Fruit fly (Drosophila melanogaster) whole organism, embryonic: ENCODE data around the gene CG32354.

ENCODE experiments used
- Atf3 ChIP-seq: fragments of 200-800 bp; sonication (Bioruptor generic); optimal IDR thresholded peaks from 3 replicates; lab custom pipeline; 2016; ENCODE audit warnings: missing biosample characterization, missing genetic modification characterization
- Atf6 ChIP-seq: fragments of 200-800 bp; sonication (Bioruptor generic); IDR thresholded peaks from 2 replicates; pipeline ENCODE4 v1.3.6; 2022; ENCODE audit warnings: missing biosample characterization, missing genetic modification characterization
- Bgb ChIP-seq: fragments of 200-800 bp; sonication (Bioruptor generic); IDR thresholded peaks from 2 replicates; pipeline ENCODE4 v1.3.6; 2022; ENCODE audit warnings: missing biosample characterization, missing genetic modification characterization; ENCODE audit not compliant: partially characterized antibody
- CG10147 ChIP-seq: fragments of 200-800 bp; sonication (Bioruptor generic); optimal IDR thresholded peaks from 2 replicates; lab custom pipeline; 2019; ENCODE audit warnings: missing biosample characterization, mild to moderate bottlenecking, missing genetic modification characterization, moderate library complexity
- CG10543 ChIP-seq: fragments of 200-800 bp; sonication (Bioruptor generic); optimal IDR thresholded peaks from 3 replicates; lab custom pipeline; 2017; ENCODE audit warnings: missing biosample characterization, mild to moderate bottlenecking, missing genetic modification characterization, moderate library complexity
- CG10565 ChIP-seq: fragments of 200-800 bp; sonication (Bioruptor generic); optimal IDR thresholded peaks from 3 replicates; lab custom pipeline; 2016; ENCODE audit warnings: missing biosample characterization, mild to moderate bottlenecking, missing genetic modification characterization
- CG11247 ChIP-seq: fragments of 200-800 bp; sonication (Bioruptor generic); IDR thresholded peaks from 2 replicates; pipeline ENCODE4 v1.3.6; 2022; ENCODE audit warnings: missing biosample characterization, missing genetic modification characterization
- CG11695 ChIP-seq: fragments of 200-800 bp; sonication (Bioruptor generic); IDR thresholded peaks from 3 replicates; pipeline ENCODE4 v1.3.6; 2022; ENCODE audit warnings: missing biosample characterization, missing genetic modification characterization
- CG12219 ChIP-seq: fragments of 200-800 bp; sonication (Bioruptor generic); optimal IDR thresholded peaks from 3 replicates; lab custom pipeline; 2018; ENCODE audit warnings: missing biosample characterization, mild to moderate bottlenecking, missing genetic modification characterization
- CG12299 ChIP-seq: fragments of 200-800 bp; sonication (Bioruptor generic); optimal IDR thresholded peaks from 2 replicates; lab custom pipeline; 2018; ENCODE audit warnings: missing biosample characterization, mild to moderate bottlenecking, missing genetic modification characterization
- CG13894 ChIP-seq: fragments of 200-800 bp; sonication (Bioruptor generic); optimal IDR thresholded peaks from 3 replicates; lab custom pipeline; 2018; ENCODE audit warnings: missing biosample characterization, mild to moderate bottlenecking, missing genetic modification characterization, moderate library complexity
- CG16815 ChIP-seq: fragments of 200-800 bp; sonication (Bioruptor generic); optimal IDR thresholded peaks from 3 replicates; lab custom pipeline; 2017; ENCODE audit warnings: missing biosample characterization, mild to moderate bottlenecking, missing genetic modification characterization
- CG17802 ChIP-seq: fragments of 200-800 bp; sonication (Bioruptor generic); optimal IDR thresholded peaks from 2 replicates; lab custom pipeline; 2018; ENCODE audit warnings: missing biosample characterization, mild to moderate bottlenecking, missing genetic modification characterization, moderate library complexity
- CG2199 ChIP-seq: fragments of 200-800 bp; sonication (Bioruptor generic); IDR thresholded peaks from 3 replicates; pipeline ENCODE4 v1.3.6; 2022; ENCODE audit warnings: missing biosample characterization, missing genetic modification characterization
- CG30431 ChIP-seq: fragments of 200-800 bp; sonication (Bioruptor generic); optimal IDR thresholded peaks from 2 replicates; lab custom pipeline; 2017; ENCODE audit warnings: missing biosample characterization, missing genetic modification characterization
- CG34224 ChIP-seq: fragments of 200-800 bp; sonication (Bioruptor generic); IDR thresholded peaks from 3 replicates; pipeline ENCODE4 v1.3.6; 2022; ENCODE audit warnings: missing biosample characterization, missing genetic modification characterization; ENCODE audit not compliant: partially characterized antibody
- CG4707 ChIP-seq: fragments of 200-800 bp; sonication (Bioruptor generic); optimal IDR thresholded peaks from 2 replicates; lab custom pipeline; 2018; ENCODE audit warnings: missing biosample characterization, mild to moderate bottlenecking, missing genetic modification characterization, moderate library complexity
- CG5180 ChIP-seq: fragments of 200-800 bp; sonication (Bioruptor generic); optimal IDR thresholded peaks from 3 replicates; lab custom pipeline; 2017; ENCODE audit warnings: missing biosample characterization, missing genetic modification characterization, mild to moderate bottlenecking, moderate library complexity, missing genetic modification reagents
- CG5953 ChIP-seq: fragments of 200-800 bp; sonication (Bioruptor generic); IDR thresholded peaks from 2 replicates; pipeline ENCODE4 v1.3.6; 2022; ENCODE audit warnings: missing biosample characterization, missing genetic modification characterization
- CG7963 ChIP-seq: fragments of 200-800 bp; sonication (Bioruptor generic); IDR thresholded peaks from 3 replicates; pipeline ENCODE4 v1.3.6; 2022; ENCODE audit warnings: missing biosample characterization, missing genetic modification characterization; ENCODE audit not compliant: partially characterized antibody
- CG8359 ChIP-seq: fragments of 200-800 bp; sonication (Bioruptor generic); optimal IDR thresholded peaks from 2 replicates; lab custom pipeline; 2017; ENCODE audit warnings: missing biosample characterization, mild to moderate bottlenecking, missing genetic modification characterization, borderline replicate concordance
- CG9215 ChIP-seq: fragments of 200-800 bp; sonication (Bioruptor generic); IDR thresholded peaks from 2 replicates; pipeline ENCODE4 v1.3.6; 2022; ENCODE audit warnings: missing biosample characterization, missing genetic modification characterization
- CG9727 ChIP-seq: fragments of 200-800 bp; sonication (Bioruptor generic); optimal IDR thresholded peaks from 3 replicates; lab custom pipeline; 2017; ENCODE audit warnings: missing biosample characterization, mild to moderate bottlenecking, missing genetic modification characterization
- Fer2 ChIP-seq: fragments of 200-800 bp; sonication (Bioruptor generic); optimal IDR thresholded peaks from 2 replicates; lab custom pipeline; 2018; ENCODE audit warnings: missing biosample characterization, mild to moderate bottlenecking, missing genetic modification characterization, moderate library complexity
- HLHmδ ChIP-seq: fragments of 200-800 bp; sonication (Bioruptor generic); optimal IDR thresholded peaks from 2 replicates; lab custom pipeline; 2018; ENCODE audit warnings: missing biosample characterization, mild to moderate bottlenecking, missing genetic modification characterization, moderate library complexity
- Hey ChIP-seq: fragments of 200-800 bp; sonication (Bioruptor generic); optimal IDR thresholded peaks from 3 replicates; lab custom pipeline; 2018; ENCODE audit warnings: missing biosample characterization, mild to moderate bottlenecking, missing genetic modification characterization
- HmgD ChIP-seq: fragments of 200-800 bp; sonication (Bioruptor generic); optimal IDR thresholded peaks from 3 replicates; lab custom pipeline; 2016; ENCODE audit warnings: missing biosample characterization, missing genetic modification characterization
- Meics ChIP-seq: fragments of 200-800 bp; sonication (Bioruptor generic); optimal IDR thresholded peaks from 2 replicates; lab custom pipeline; 2017; ENCODE audit warnings: missing biosample characterization, mild to moderate bottlenecking, missing genetic modification characterization
- Nf-YA ChIP-seq: fragments of 200-800 bp; sonication (Bioruptor generic); IDR thresholded peaks from 2 replicates; pipeline ENCODE4 v1.3.6; 2022; ENCODE audit warnings: missing biosample characterization, missing genetic modification characterization
- Xbp1 ChIP-seq: fragments of 200-800 bp; sonication (Bioruptor generic); optimal IDR thresholded peaks from 3 replicates; lab custom pipeline; 2016; ENCODE audit warnings: missing biosample characterization, mild to moderate bottlenecking, missing genetic modification characterization
- abd-A ChIP-seq: fragments of 200-800 bp; sonication (Bioruptor generic); optimal IDR thresholded peaks from 3 replicates; lab custom pipeline; 2019; ENCODE audit warnings: missing biosample characterization, mild to moderate bottlenecking, missing genetic modification characterization, moderate library complexity
- ato ChIP-seq: fragments of 200-800 bp; sonication (Bioruptor generic); IDR thresholded peaks from 2 replicates; pipeline ENCODE4 v1.3.6; 2022; ENCODE audit warnings: missing biosample characterization, missing genetic modification characterization; ENCODE audit not compliant: partially characterized antibody
- bbx ChIP-seq: fragments of 200-800 bp; sonication (Bioruptor generic); IDR thresholded peaks from 2 replicates; pipeline ENCODE4 v1.3.6; 2022; ENCODE audit warnings: missing biosample characterization, missing genetic modification characterization; ENCODE audit not compliant: partially characterized antibody
- cad ChIP-seq: fragments of >200 bp; optimal IDR thresholded peaks from 2 replicates; lab custom pipeline; 2017; ENCODE audit warnings: missing biosample characterization, missing genetic modification characterization
- cas ChIP-seq: fragments of 200-800 bp; sonication (Bioruptor generic); IDR thresholded peaks from 2 replicates; pipeline ENCODE4 v1.3.6; 2022; ENCODE audit warnings: missing biosample characterization, missing genetic modification characterization
- cato ChIP-seq: fragments of 200-800 bp; sonication (Bioruptor generic); optimal IDR thresholded peaks from 2 replicates; lab custom pipeline; 2016; ENCODE audit warnings: missing biosample characterization, missing genetic modification characterization, borderline replicate concordance
- chinmo ChIP-seq: fragments of 200-800 bp; sonication (Bioruptor generic); IDR thresholded peaks from 4 replicates; pipeline ENCODE4 v1.3.6; 2022; ENCODE audit warnings: missing biosample characterization, missing genetic modification characterization; ENCODE audit not compliant: partially characterized antibody
- eve ChIP-seq, 2 experiments: fragments of >200 bp; optimal IDR thresholded peaks; 2 replicates each; lab custom pipeline; 2017; ENCODE audit warnings: missing biosample characterization in 2 of 2, missing genetic modification characterization in 2 of 2
- fru ChIP-seq: fragments of >200 bp; optimal IDR thresholded peaks from 2 replicates; lab custom pipeline; 2017
- ftz-f1 ChIP-seq: fragments of 200-800 bp; sonication (Bioruptor generic); optimal IDR thresholded peaks from 2 replicates; lab custom pipeline; 2016; ENCODE audit warnings: missing biosample characterization, missing genetic modification characterization
- jing ChIP-seq: fragments of 200-800 bp; sonication (Bioruptor generic); optimal IDR thresholded peaks from 2 replicates; lab custom pipeline; 2018; ENCODE audit warnings: missing biosample characterization, mild to moderate bottlenecking, missing genetic modification characterization
- kni ChIP-seq: fragments of 200-800 bp; sonication (Bioruptor generic); optimal IDR thresholded peaks from 3 replicates; lab custom pipeline; 2017; ENCODE audit warnings: mild to moderate bottlenecking, missing biosample characterization, missing genetic modification reagents, missing genetic modification characterization
- mam ChIP-seq: fragments of 200-800 bp; sonication (Bioruptor generic); optimal IDR thresholded peaks from 3 replicates; lab custom pipeline; 2016; ENCODE audit warnings: missing biosample characterization, missing genetic modification characterization
- pho ChIP-seq: fragments of 200-800 bp; sonication (Bioruptor generic); optimal IDR thresholded peaks from 2 replicates; lab custom pipeline; 2016; ENCODE audit warnings: missing biosample characterization, missing genetic modification characterization
- ranshi ChIP-seq: fragments of 200-800 bp; sonication (Bioruptor generic); IDR thresholded peaks from 2 replicates; pipeline ENCODE4 v1.3.6; 2022; ENCODE audit warnings: missing biosample characterization, missing genetic modification characterization
- repo ChIP-seq: fragments of 200-800 bp; sonication (Bioruptor generic); optimal IDR thresholded peaks from 2 replicates; lab custom pipeline; 2016; ENCODE audit warnings: missing biosample characterization, missing genetic modification characterization
- slou ChIP-seq: fragments of 200-800 bp; sonication (Bioruptor generic); optimal IDR thresholded peaks from 3 replicates; lab custom pipeline; 2016; ENCODE audit warnings: missing biosample characterization, missing genetic modification characterization
- sna ChIP-seq: fragments of 200-800 bp; sonication (Bioruptor generic); IDR thresholded peaks from 2 replicates; pipeline ENCODE4 v1.3.6; 2022; ENCODE audit warnings: missing biosample characterization, missing genetic modification characterization; ENCODE audit not compliant: partially characterized antibody
- toy ChIP-seq: fragments of 200-800 bp; sonication (Bioruptor generic); IDR thresholded peaks from 2 replicates; pipeline ENCODE4 v1.3.6; 2022; ENCODE audit warnings: missing biosample characterization, missing genetic modification characterization
- wdn ChIP-seq: fragments of 200-800 bp; sonication (Bioruptor generic); IDR thresholded peaks from 2 replicates; pipeline ENCODE4 v1.3.6; 2022; ENCODE audit warnings: missing biosample characterization, missing genetic modification characterization

Gene CG32354

dm6 chr3L:8459615-8460004 is 37.6 kb upstream of the CG32354 start (continued):
- TF ChIP-seq abd-A (tag; lab: Kevin White, UChicago): peak; percentile 76
- TF ChIP-seq CG10543: peak; percentile 53
- TF ChIP-seq cad (GFP tag; lab: Kevin White, UChicago): no peak
- TF ChIP-seq pho (GFP tag; lab: Kevin White, UChicago): no peak
- no peak for TF ChIP-seq CG9215 (GFP tag; lab: Robert Waterston, UW)
- TF ChIP-seq CG4707: no peak
- peak; percentile 7; the same call in 1 of the 2 replicates for TF ChIP-seq bbx (GFP tag; lab: Robert Waterston, UW)
- no peak for TF ChIP-seq CG16815 (GFP tag; lab: Kevin White, UChicago)
- no peak for TF ChIP-seq HLHmδ (GFP tag; lab: Kevin White, UChicago)
- TF ChIP-seq sna (GFP tag; lab: Robert Waterston, UW): no peak
- no peak for TF ChIP-seq ftz-f1 (GFP tag; lab: Kevin White, UChicago)
- no peak for TF ChIP-seq CG30431
- TF ChIP-seq slou (GFP tag; lab: Kevin White, UChicago): no peak
- no peak for TF ChIP-seq eve (GFP tag; optimal IDR thresholded peaks at IDR 0.05; lab: Kevin White, UChicago)
- TF ChIP-seq CG12219 (GFP tag; lab: Kevin White, UChicago): no peak
- TF ChIP-seq CG11695: no peak
- no peak for TF ChIP-seq CG9727 (GFP tag; lab: Kevin White, UChicago)
- no peak for TF ChIP-seq CG5953
- TF ChIP-seq Nf-YA (GFP tag; lab: Robert Waterston, UW): no peak
- TF ChIP-seq Meics (GFP tag; lab: Kevin White, UChicago): no peak
- no peak for TF ChIP-seq toy (GFP tag; lab: Robert Waterston, UW)
- peak; percentile 25 for TF ChIP-seq Hey
- TF ChIP-seq Fer2: no peak
- no peak for TF ChIP-seq wdn (GFP tag; lab: Robert Waterston, UW)
- TF ChIP-seq fru (lab: Kevin White, UChicago): no peak
- TF ChIP-seq CG34224 (GFP tag; lab: Robert Waterston, UW): 0 out of 3 replicates have a peak, but pooled peaks have one; percentile 16
- no peak for TF ChIP-seq repo (GFP tag; lab: Kevin White, UChicago)
- peak; percentile 65 for TF ChIP-seq CG13894
- no peak for TF ChIP-seq CG8359 (GFP tag; lab: Kevin White, UChicago)
- no peak for TF ChIP-seq cato (GFP tag; lab: Kevin White, UChicago)
- peak; percentile 98 for TF ChIP-seq CG5180 (GFP tag; lab: Kevin White, UChicago)
- TF ChIP-seq ranshi (GFP tag; lab: Robert Waterston, UW): no peak
- TF ChIP-seq Atf3: no peak
- peak; percentile 41; the same call in 1 of the 4 replicates for TF ChIP-seq chinmo
- no peak for TF ChIP-seq jing (GFP tag; lab: Kevin White, UChicago)
- no peak for TF ChIP-seq Xbp1 (GFP tag; lab: Kevin White, UChicago)
- 0 out of 2 replicates have a peak, but pooled peaks have one; percentile 35 for TF ChIP-seq Bgb (GFP tag; lab: Robert Waterston, UW)
- no peak for TF ChIP-seq CG12299
- no peak for TF ChIP-seq kni (GFP tag; lab: Kevin White, UChicago)
- no peak for TF ChIP-seq cas (GFP tag; lab: Robert Waterston, UW)
- no peak for TF ChIP-seq CG10147 (GFP tag; lab: Kevin White, UChicago)
- TF ChIP-seq CG17802 (tag; lab: Kevin White, UChicago): peak; percentile 46
- TF ChIP-seq CG10565: no peak
- TF ChIP-seq CG11247: 0 out of 2 replicates have a peak, but pooled peaks have one; percentile 7
- TF ChIP-seq mam (GFP tag; lab: Kevin White, UChicago): no peak
- 0 out of 2 replicates have a peak, but pooled peaks have one; percentile 27 for TF ChIP-seq ato
- 0 out of 3 replicates have a peak, but pooled peaks have one; percentile 73 for TF ChIP-seq CG2199 (GFP tag; lab: Robert Waterston, UW)
- TF ChIP-seq CG7963 (GFP tag; lab: Robert Waterston, UW): no peak
- TF ChIP-seq HmgD (GFP tag; lab: Kevin White, UChicago): no peak
- TF ChIP-seq Atf6 (GFP tag; lab: Robert Waterston, UW): peak; percentile 58; the same call in 1 of the 2 replicates
